Worm (Caenorhabditis elegans) whole organism, L4 larva: Measurements from ENCODE around the gene Y73F4A.3.

Experiments used
- F26F4.8 ChIP-seq: fragments of 200-800 bp; sonication (Bioruptor generic); conservative IDR thresholded peaks from 2 replicates; pipeline ENCODE4 v1.3.6; 2022; ENCODE audit warnings: missing genetic modification characterization, missing compliant biosample characterization
- R02D3.7 ChIP-seq: fragments of 150-350 bp; sonication (generic microtip); optimal IDR thresholded peaks from 3 replicates; lab custom pipeline; 2014; ENCODE audit warnings: missing biosample characterization, missing genetic modification characterization
- T20F7.1 ChIP-seq: fragments of 200-800 bp; sonication (Bioruptor generic); optimal IDR thresholded peaks from 2 replicates; lab custom pipeline; 2018; ENCODE audit warnings: mild to moderate bottlenecking, missing genetic modification characterization, missing compliant biosample characterization
- T26A8.4 ChIP-seq: fragments of 200-800 bp; sonication (Bioruptor generic); IDR thresholded peaks from 2 replicates; pipeline ENCODE4 v1.3.6; 2022; ENCODE audit warnings: missing genetic modification characterization, missing compliant biosample characterization
- Y5F2A.4 ChIP-seq: fragments of 200-800 bp; sonication (Bioruptor generic); optimal IDR thresholded peaks from 2 replicates; lab custom pipeline; 2018; ENCODE audit warnings: mild to moderate bottlenecking, missing genetic modification characterization, missing compliant biosample characterization
- Y75B8A.6 ChIP-seq: fragments of 200-800 bp; sonication (Bioruptor generic); IDR thresholded peaks from 2 replicates; pipeline ENCODE4 v1.3.6; 2022; ENCODE audit warnings: missing genetic modification reagents, missing genetic modification characterization, missing compliant biosample characterization
- aha-1 ChIP-seq: fragments of 150-350 bp; peaks from one replicate; lab custom pipeline; 2014; ENCODE audit warnings: missing biosample characterization, missing genetic modification characterization
- ama-1 ChIP-seq: fragments of 150-350 bp; optimal IDR thresholded peaks from 2 replicates; lab custom pipeline; 2014; ENCODE audit warnings: inconsistent platforms, mixed read lengths
- attf-4 ChIP-seq: sonication (generic microtip); optimal IDR thresholded peaks from 3 replicates; lab custom pipeline; 2017; ENCODE audit warnings: missing biosample characterization, missing genetic modification characterization
- ceh-20 ChIP-seq: fragments of 200-800 bp; sonication (Bioruptor generic); IDR thresholded peaks from 2 replicates; pipeline ENCODE4 v1.3.6; 2022; ENCODE audit warnings: missing genetic modification reagents, missing genetic modification characterization, missing compliant biosample characterization
- ceh-44 ChIP-seq: fragments of 200-800 bp; sonication (Bioruptor generic); IDR thresholded peaks from 2 replicates; pipeline ENCODE4 v1.3.6; 2022; ENCODE audit warnings: missing genetic modification reagents, missing genetic modification characterization, missing compliant biosample characterization
- cey-2 ChIP-seq: sonication (generic microtip); optimal IDR thresholded peaks from 3 replicates; lab custom pipeline; 2017; ENCODE audit warnings: missing genetic modification characterization, mild to moderate bottlenecking, missing compliant biosample characterization, antibody characterized with exemption, borderline replicate concordance; ENCODE audit not compliant: insufficient read depth
- daf-16 ChIP-seq, 3 experiments: sonication (generic microtip); optimal IDR thresholded peaks; 2 replicates each; lab custom pipeline; 2016 to 2017; ENCODE audit warnings: missing genetic modification characterization in 3 of 3, missing genetic modification reagents in 3 of 3, mild to moderate bottlenecking in 2 of 3, missing compliant biosample characterization in 2 of 3, missing biosample characterization in 1 of 3, moderate library complexity in 1 of 3
- dpl-1 ChIP-seq: fragments of 150-350 bp; optimal IDR thresholded peaks from 2 replicates; lab custom pipeline; 2014; ENCODE audit warnings: missing biosample characterization, missing genetic modification reagents, missing genetic modification characterization
- egl-27 ChIP-seq: sonication (generic microtip); optimal IDR thresholded peaks from 3 replicates; lab custom pipeline; 2017; ENCODE audit warnings: missing biosample characterization, missing genetic modification reagents, missing genetic modification characterization
- fkh-10 ChIP-seq: fragments of 150-350 bp; optimal IDR thresholded peaks from 2 replicates; lab custom pipeline; 2014; ENCODE audit warnings: missing biosample characterization, missing genetic modification reagents, missing genetic modification characterization
- fos-1 ChIP-seq: fragments of 150-350 bp; optimal IDR thresholded peaks from 2 replicates; lab custom pipeline; 2014; ENCODE audit warnings: missing biosample characterization, missing genetic modification characterization
- hif-1 ChIP-seq, 2 experiments: sonication (generic microtip); optimal IDR thresholded peaks; 2 replicates each; lab custom pipeline; 2016 to 2017; ENCODE audit warnings: missing compliant biosample characterization in 2 of 2, missing genetic modification characterization in 2 of 2, missing genetic modification reagents in 2 of 2, missing genotype in 2 of 2, mild to moderate bottlenecking in 1 of 2
- hlh-11 ChIP-seq: fragments of 200-800 bp; sonication (Bioruptor generic); optimal IDR thresholded peaks from 2 replicates; lab custom pipeline; 2018; ENCODE audit warnings: mild to moderate bottlenecking, missing genetic modification characterization, missing compliant biosample characterization
- lin-15B ChIP-seq: fragments of 150-350 bp; sonication (generic microtip); optimal IDR thresholded peaks from 3 replicates; lab custom pipeline; 2014; ENCODE audit warnings: missing biosample characterization, missing genetic modification characterization
- lin-29 ChIP-seq: fragments of 200-800 bp; sonication (Bioruptor generic); IDR thresholded peaks from 2 replicates; pipeline ENCODE4 v1.3.6; 2022; ENCODE audit warnings: missing genetic modification reagents, missing genetic modification characterization, missing compliant biosample characterization
- lin-39 ChIP-seq: fragments of 150-350 bp; optimal IDR thresholded peaks from 2 replicates; lab custom pipeline; 2014; ENCODE audit warnings: missing biosample characterization, missing genetic modification reagents, missing genetic modification characterization
- madf-5 ChIP-seq, 2 experiments: fragments of 200-800 bp; sonication (Bioruptor generic); IDR thresholded peaks; 2 replicates each; pipeline ENCODE4 v1.3.6; 2022; ENCODE audit warnings: missing compliant biosample characterization in 2 of 2, missing genetic modification characterization in 2 of 2
- mdt-29 ChIP-seq: fragments of 200-800 bp; sonication (Bioruptor generic); IDR thresholded peaks from 2 replicates; pipeline ENCODE4 v1.3.6; 2022; ENCODE audit warnings: missing genetic modification reagents, missing genetic modification characterization, missing compliant biosample characterization
- mes-2 ChIP-seq: sonication (generic microtip); optimal IDR thresholded peaks from 2 replicates; lab custom pipeline; 2016; ENCODE audit warnings: missing genotype, mild to moderate bottlenecking, missing genetic modification characterization, missing compliant biosample characterization; ENCODE audit not compliant: poor library complexity, severe bottlenecking
- mxl-3 ChIP-seq: fragments of 200-800 bp; sonication (Bioruptor generic); optimal IDR thresholded peaks from 2 replicates; lab custom pipeline; 2018; ENCODE audit warnings: mild to moderate bottlenecking, missing genetic modification characterization, missing compliant biosample characterization
- nhr-25 ChIP-seq: sonication (generic microtip); optimal IDR thresholded peaks from 2 replicates; lab custom pipeline; 2017; ENCODE audit warnings: missing genetic modification characterization, mild to moderate bottlenecking, missing compliant biosample characterization, antibody characterized with exemption, moderate library complexity, borderline replicate concordance; ENCODE audit not compliant: insufficient read depth
- nhr-6 ChIP-seq: fragments of 150-350 bp; optimal IDR thresholded peaks from 2 replicates; lab custom pipeline; 2014; ENCODE audit warnings: missing biosample characterization, missing genetic modification characterization
- pha-4 ChIP-seq, 2 experiments: fragments of 150-350 bp in 1 of 2; fragments of 200-800 bp in 1 of 2; sonication (Bioruptor generic) in 1 of 2; IDR thresholded peaks in 1 of 2; optimal IDR thresholded peaks in 1 of 2; 2 replicates each; pipeline versions ENCODE4 v1.3.6 to Lab custom; 2014 to 2022; ENCODE audit warnings: missing genetic modification characterization in 2 of 2, missing genetic modification reagents in 2 of 2, missing biosample characterization in 1 of 2, missing compliant biosample characterization in 1 of 2
- saeg-2 ChIP-seq: fragments of 200-800 bp; sonication (Bioruptor generic); IDR thresholded peaks from 2 replicates; pipeline ENCODE4 v1.3.6; 2022; ENCODE audit warnings: missing genetic modification reagents, missing genetic modification characterization, missing compliant biosample characterization
- sdz-12 ChIP-seq: fragments of 200-800 bp; sonication (Bioruptor generic); optimal IDR thresholded peaks from 2 replicates; lab custom pipeline; 2018; ENCODE audit warnings: mild to moderate bottlenecking, missing genetic modification characterization, missing compliant biosample characterization
- set-16 ChIP-seq: fragments of 200-800 bp; sonication (Bioruptor generic); IDR thresholded peaks from 2 replicates; pipeline ENCODE4 v1.3.6; 2022; ENCODE audit warnings: missing genetic modification reagents, missing genetic modification characterization, missing compliant biosample characterization
- snpc-4 ChIP-seq: fragments of 150-350 bp; optimal IDR thresholded peaks from 2 replicates; lab custom pipeline; 2014; ENCODE audit warnings: missing biosample characterization, missing genetic modification characterization
- spr-1 ChIP-seq: sonication (generic microtip); optimal IDR thresholded peaks from 2 replicates; lab custom pipeline; 2016; ENCODE audit warnings: mild to moderate bottlenecking, missing genetic modification characterization, missing compliant biosample characterization
- spr-3 ChIP-seq: fragments of 200-800 bp; sonication (Bioruptor generic); optimal IDR thresholded peaks from 2 replicates; lab custom pipeline; 2018; ENCODE audit warnings: mild to moderate bottlenecking, missing genetic modification characterization, missing compliant biosample characterization
- unc-39 ChIP-seq: sonication (generic microtip); optimal IDR thresholded peaks from 2 replicates; lab custom pipeline; 2017; ENCODE audit warnings: missing biosample characterization, missing genetic modification characterization
- unc-62 ChIP-seq, 3 experiments: fragments of 150-350 bp in 1 of 3; sonication (generic microtip); optimal IDR thresholded peaks in 2 of 3; peaks in 1 of 3; 1 replicate in 1 of 3; 2 replicates in 2 of 3; lab custom pipeline; 2014 to 2017; ENCODE audit warnings: missing biosample characterization in 3 of 3, missing genetic modification characterization in 3 of 3, missing genetic modification reagents in 3 of 3, missing genotype in 1 of 3
- vab-7 ChIP-seq: fragments of 200-800 bp; sonication (Bioruptor generic); IDR thresholded peaks from 2 replicates; pipeline ENCODE4 v1.3.6; 2022; ENCODE audit warnings: missing genetic modification reagents, missing genetic modification characterization, missing compliant biosample characterization
- zag-1 ChIP-seq: fragments of 150-350 bp; optimal IDR thresholded peaks from 2 replicates; lab custom pipeline; 2014; ENCODE audit warnings: missing biosample characterization, missing genetic modification characterization
- zfp-2 ChIP-seq: sonication (generic microtip); optimal IDR thresholded peaks from 2 replicates; lab custom pipeline; 2016; ENCODE audit warnings: mild to moderate bottlenecking, missing genetic modification characterization, missing compliant biosample characterization
- ztf-7 ChIP-seq: fragments of 150-350 bp; optimal IDR thresholded peaks from 2 replicates; lab custom pipeline; 2014; ENCODE audit warnings: missing biosample characterization, missing genetic modification characterization

Y73F4A.3 gene

ce11 chrIV:9080201-9080600, 39.9 kb upstream of the Y73F4A.3 start:
- TF ChIP-seq cey-2 (tag; lab: Kevin White, UChicago) (no peak), spr-3 (GFP tag; lab: Kevin White, UChicago) (no peak), unc-62 (GFP tag; optimal IDR thresholded peaks at IDR 0.05 in 1 of 2; lab: Kevin White, UChicago) (peak in 1 of 2 experiments; percentile 88), unc-62 (tag; optimal IDR thresholded peaks at IDR 0.05; lab: Kevin White, UChicago) (no peak), aha-1 (tag; lab: Kevin White, UChicago) (peak; percentile 21), hlh-11 (tag; lab: Kevin White, UChicago) (peak; percentile 33), ceh-20 (GFP tag; lab: Robert Waterston, UW) (no peak), daf-16 (GFP tag; optimal IDR thresholded peaks at IDR 0.05; lab: Kevin White, UChicago) (peak in 1 of 2 experiments; percentile 82), daf-16 (tag; optimal IDR thresholded peaks at IDR 0.05; lab: Kevin White, UChicago) (no peak)

- TF ChIP-seq sdz-12: no peak
- TF ChIP-seq spr-1 (tag; lab: Kevin White, UChicago): no peak
- TF ChIP-seq daf-16 (GFP tag; optimal IDR thresholded peaks at IDR 0.05; lab: Kevin White, UChicago): peak in 1 of 2 experiments; percentile 70
- no peak for TF ChIP-seq daf-16 (tag; optimal IDR thresholded peaks at IDR 0.05; lab: Kevin White, UChicago)
- TF ChIP-seq T20F7.1: no peak
These were observed 39.0 kb upstream of the Y73F4A.3 start for ce11 chrIV:9079330-9079729.

- TF ChIP-seq zag-1 (tag; lab: Kevin White, UChicago): no peak
- no peak for TF ChIP-seq lin-39 (tag; lab: Kevin White, UChicago)
- TF ChIP-seq unc-62 (GFP tag; optimal IDR thresholded peaks at IDR 0.05 in 1 of 2; lab: Kevin White, UChicago): no peak
- TF ChIP-seq unc-62 (tag; optimal IDR thresholded peaks at IDR 0.05; lab: Kevin White, UChicago): no peak
- peak in 1 of 2 experiments; percentile 1 for TF ChIP-seq hif-1 (tag; optimal IDR thresholded peaks at IDR 0.05; lab: Kevin White, UChicago)
These were observed 38.2 kb upstream of the Y73F4A.3 start, which contains the start of gene mans-4 for ce11 chrIV:9078469-9078868. mans-4 (minus strand) TSS chrIV:9078569.

ce11 chrIV:9074244-9074723, 34.0 kb upstream of the Y73F4A.3 start, which contains the start of gene mppb-1:
mppb-1 (plus strand) TSS chrIV:9074673.
- TF ChIP-seq Y5F2A.4 (no peak), mxl-3 (GFP tag; lab: Kevin White, UChicago) (peak; percentile 51), nhr-6 (tag; lab: Kevin White, UChicago) (no peak), T26A8.4 (GFP tag; lab: Robert Waterston, UW) (peak; percentile 50; the same call in 1 of the 2 replicates), lin-15B (tag; lab: Kevin White, UChicago) (no peak), R02D3.7 (tag; lab: Kevin White, UChicago) (no peak), snpc-4 (tag; lab: Kevin White, UChicago) (no peak), saeg-2 (GFP tag; lab: Robert Waterston, UW) (no peak), lin-29 (GFP tag; lab: Robert Waterston, UW) (no peak), fkh-10 (GFP tag; lab: Kevin White, UChicago) (peak; percentile 76), pha-4 (GFP tag; IDR thresholded peaks at IDR 0.05; lab: Robert Waterston, UW) (peak; percentile 62; the same call in 1 of the 2 replicates), pha-4 (tag; optimal IDR thresholded peaks at IDR 0.05; lab: Kevin White, UChicago) (peak; percentile 15), vab-7 (GFP tag; lab: Robert Waterston, UW) (no peak), unc-39 (tag; lab: Kevin White, UChicago) (no peak), ztf-7 (tag; lab: Kevin White, UChicago) (peak; percentile 38), fos-1 (tag; lab: Kevin White, UChicago) (no peak), ama-1 (lab: Kevin White, UChicago) (no peak), sdz-12 (peak; percentile 52), mes-2 (tag; lab: Kevin White, UChicago) (peak; percentile 100), mdt-29 (0 out of 2 replicates have a peak, but pooled peaks have one; percentile 40), nhr-25 (no peak), ceh-20 (GFP tag; lab: Robert Waterston, UW) (no peak), zfp-2 (no peak), set-16 (GFP tag; lab: Robert Waterston, UW) (no peak), dpl-1 (GFP tag; lab: Kevin White, UChicago) (peak; percentile 97), egl-27 (tag; lab: Kevin White, UChicago) (no peak), F26F4.8 (GFP tag; lab: Robert Waterston, UW) (no peak), daf-16 (GFP tag; optimal IDR thresholded peaks at IDR 0.05; lab: Kevin White, UChicago) (no peak), daf-16 (tag; optimal IDR thresholded peaks at IDR 0.05; lab: Kevin White, UChicago) (no peak), ceh-44 (GFP tag; lab: Robert Waterston, UW) (peak; percentile 84), madf-5 (GFP tag; IDR thresholded peaks at IDR 0.05; lab: Robert Waterston, UW) (0 out of 4 replicates have a peak, but pooled peaks of 1 of the 2 experiments have one; percentile 41), attf-4 (tag; lab: Kevin White, UChicago) (no peak), Y75B8A.6 (0 out of 2 replicates have a peak, but pooled peaks have one; percentile 16)
